Fruit fly (Drosophila melanogaster) whole organism, embryonic: ENCODE measurements around the gene Mkk4.

Experiments used
- Ada2b ChIP-seq: fragments of 200-800 bp; sonication (Bioruptor generic); IDR thresholded peaks from 2 replicates; pipeline ENCODE4 v1.3.6; 2022; ENCODE audit warnings: missing biosample characterization, missing genetic modification characterization
- B-H2 ChIP-seq: fragments of 200-800 bp; sonication (Bioruptor generic); optimal IDR thresholded peaks from 2 replicates; lab custom pipeline; 2018; ENCODE audit warnings: missing biosample characterization, mild to moderate bottlenecking, missing genetic modification characterization
- CG1024 ChIP-seq: fragments of 200-800 bp; sonication (Bioruptor generic); IDR thresholded peaks from 2 replicates; pipeline ENCODE4 v1.3.6; 2022; ENCODE audit warnings: missing biosample characterization, missing genetic modification characterization
- CG10431 ChIP-seq: fragments of 200-800 bp; sonication (Bioruptor generic); optimal IDR thresholded peaks from 3 replicates; lab custom pipeline; 2018; ENCODE audit warnings: missing biosample characterization, mild to moderate bottlenecking, missing genetic modification characterization
- CG11093 ChIP-seq: fragments of 200-800 bp; sonication (Bioruptor generic); IDR thresholded peaks from 3 replicates; pipeline ENCODE4 v1.3.6; 2022; ENCODE audit warnings: missing biosample characterization, missing genetic modification characterization
- CG12104 ChIP-seq: fragments of 200-800 bp; sonication (Bioruptor generic); optimal IDR thresholded peaks from 3 replicates; lab custom pipeline; 2016; ENCODE audit warnings: missing biosample characterization, missing genetic modification characterization
- CG1233 ChIP-seq: fragments of 200-800 bp; sonication (Bioruptor generic); optimal IDR thresholded peaks from 4 replicates; lab custom pipeline; 2018; ENCODE audit warnings: missing biosample characterization, mild to moderate bottlenecking, missing genetic modification characterization
- CG13123 ChIP-seq: fragments of 200-800 bp; sonication (Bioruptor generic); optimal IDR thresholded peaks from 2 replicates; lab custom pipeline; 2016; ENCODE audit warnings: missing biosample characterization, missing genetic modification characterization
- CG13894 ChIP-seq: fragments of 200-800 bp; sonication (Bioruptor generic); optimal IDR thresholded peaks from 3 replicates; lab custom pipeline; 2018; ENCODE audit warnings: missing biosample characterization, mild to moderate bottlenecking, missing genetic modification characterization, moderate library complexity
- CG14441 ChIP-seq: fragments of 200-800 bp; sonication (Bioruptor generic); IDR thresholded peaks from 2 replicates; pipeline ENCODE4 v1.3.6; 2022; ENCODE audit warnings: missing biosample characterization, missing genetic modification characterization
- CG14710 ChIP-seq: fragments of 200-800 bp; sonication (Bioruptor generic); optimal IDR thresholded peaks from 3 replicates; lab custom pipeline; 2019; ENCODE audit warnings: missing biosample characterization, mild to moderate bottlenecking, missing genetic modification characterization, moderate library complexity
- CG15269 ChIP-seq: fragments of 200-800 bp; sonication (Bioruptor generic); optimal IDR thresholded peaks from 2 replicates; lab custom pipeline; 2018; ENCODE audit warnings: missing biosample characterization, mild to moderate bottlenecking, missing genetic modification characterization, moderate library complexity
- CG15479 ChIP-seq: fragments of 200-800 bp; sonication (Bioruptor generic); optimal IDR thresholded peaks from 3 replicates; lab custom pipeline; 2019; ENCODE audit warnings: missing biosample characterization, mild to moderate bottlenecking, missing genetic modification characterization, moderate library complexity
- CG15601 ChIP-seq: fragments of 200-800 bp; sonication (Bioruptor generic); optimal IDR thresholded peaks from 3 replicates; lab custom pipeline; 2019; ENCODE audit warnings: missing biosample characterization, mild to moderate bottlenecking, missing genetic modification characterization, moderate library complexity
- CG17359 ChIP-seq: fragments of 200-800 bp; sonication (Bioruptor generic); optimal IDR thresholded peaks from 3 replicates; lab custom pipeline; 2018; ENCODE audit warnings: missing biosample characterization, mild to moderate bottlenecking, missing genetic modification characterization, moderate library complexity
- CG17802 ChIP-seq: fragments of 200-800 bp; sonication (Bioruptor generic); optimal IDR thresholded peaks from 2 replicates; lab custom pipeline; 2018; ENCODE audit warnings: missing biosample characterization, mild to moderate bottlenecking, missing genetic modification characterization, moderate library complexity
- CG18011 ChIP-seq: fragments of 200-800 bp; sonication (Bioruptor generic); optimal IDR thresholded peaks from 2 replicates; lab custom pipeline; 2017; ENCODE audit warnings: missing biosample characterization, missing genetic modification characterization, mild to moderate bottlenecking, moderate library complexity, missing genotype
- CG18476 ChIP-seq: fragments of 200-800 bp; sonication (Bioruptor generic); optimal IDR thresholded peaks from 2 replicates; lab custom pipeline; 2016; ENCODE audit warnings: missing biosample characterization, mild to moderate bottlenecking, missing genetic modification characterization
- CG2129 ChIP-seq: fragments of 200-800 bp; sonication (Bioruptor generic); IDR thresholded peaks from 2 replicates; pipeline ENCODE4 v1.3.6; 2022; ENCODE audit warnings: missing biosample characterization, missing genetic modification characterization; ENCODE audit not compliant: partially characterized antibody
- CG32772 ChIP-seq: fragments of 200-800 bp; sonication (Bioruptor generic); IDR thresholded peaks from 2 replicates; pipeline ENCODE4 v1.3.6; 2022; ENCODE audit warnings: missing biosample characterization, missing genetic modification characterization
- CG34224 ChIP-seq: fragments of 200-800 bp; sonication (Bioruptor generic); IDR thresholded peaks from 3 replicates; pipeline ENCODE4 v1.3.6; 2022; ENCODE audit warnings: missing biosample characterization, missing genetic modification characterization; ENCODE audit not compliant: partially characterized antibody
- CG4328 ChIP-seq: fragments of 200-800 bp; sonication (Bioruptor generic); optimal IDR thresholded peaks from 3 replicates; lab custom pipeline; 2017; ENCODE audit warnings: missing biosample characterization, missing genetic modification reagents, missing genetic modification characterization
- CG4360 ChIP-seq: fragments of 200-800 bp; sonication (Bioruptor generic); IDR thresholded peaks from 2 replicates; pipeline ENCODE4 v1.3.6; 2022; ENCODE audit warnings: missing biosample characterization, missing genetic modification characterization
- CG4820 ChIP-seq: fragments of 200-800 bp; sonication (Bioruptor generic); optimal IDR thresholded peaks from 3 replicates; lab custom pipeline; 2016; ENCODE audit warnings: missing biosample characterization, missing genetic modification characterization
- CG7271 ChIP-seq: fragments of 200-800 bp; sonication (Bioruptor generic); optimal IDR thresholded peaks from 2 replicates; lab custom pipeline; 2018; ENCODE audit warnings: missing biosample characterization, mild to moderate bottlenecking, missing genetic modification characterization, moderate library complexity
- CG8290 ChIP-seq, 3 experiments: fragments of 200-800 bp; sonication (Bioruptor generic); optimal IDR thresholded peaks; 2 replicates each; lab custom pipeline; 2016 to 2019; ENCODE audit warnings: missing biosample characterization in 3 of 3, missing genetic modification characterization in 3 of 3, mild to moderate bottlenecking in 2 of 3, moderate library complexity in 1 of 3
- Dp ChIP-seq: fragments of 200-800 bp; sonication (Bioruptor generic); optimal IDR thresholded peaks from 2 replicates; lab custom pipeline; 2018; ENCODE audit warnings: missing biosample characterization, mild to moderate bottlenecking, missing genetic modification characterization, moderate library complexity
- ERR ChIP-seq: fragments of 200-800 bp; sonication (Bioruptor generic); optimal IDR thresholded peaks from 2 replicates; lab custom pipeline; 2016; ENCODE audit warnings: missing biosample characterization, missing genetic modification characterization
- Hsf ChIP-seq: fragments of 200-800 bp; sonication (Bioruptor generic); optimal IDR thresholded peaks from 3 replicates; lab custom pipeline; 2016; ENCODE audit warnings: missing biosample characterization, missing genetic modification characterization
- NC2α ChIP-seq: fragments of 200-800 bp; sonication (Bioruptor generic); optimal IDR thresholded peaks from 2 replicates; lab custom pipeline; 2016; ENCODE audit warnings: missing biosample characterization, missing genetic modification characterization
- NfI ChIP-seq: fragments of 200-800 bp; sonication (Bioruptor generic); optimal IDR thresholded peaks from 3 replicates; lab custom pipeline; 2018; ENCODE audit warnings: missing biosample characterization, mild to moderate bottlenecking, missing genetic modification characterization, moderate library complexity
- Oli ChIP-seq: fragments of 200-800 bp; sonication (Bioruptor generic); optimal IDR thresholded peaks from 2 replicates; lab custom pipeline; 2018; ENCODE audit warnings: missing biosample characterization, mild to moderate bottlenecking, missing genetic modification characterization, moderate library complexity
- Opbp ChIP-seq: fragments of 200-800 bp; sonication (Bioruptor generic); IDR thresholded peaks from 3 replicates; pipeline ENCODE4 v1.3.6; 2022; ENCODE audit warnings: missing biosample characterization, missing genetic modification characterization; ENCODE audit not compliant: partially characterized antibody
- Xbp1 ChIP-seq: fragments of 200-800 bp; sonication (Bioruptor generic); optimal IDR thresholded peaks from 3 replicates; lab custom pipeline; 2016; ENCODE audit warnings: missing biosample characterization, mild to moderate bottlenecking, missing genetic modification characterization
- cato ChIP-seq: fragments of 200-800 bp; sonication (Bioruptor generic); optimal IDR thresholded peaks from 2 replicates; lab custom pipeline; 2016; ENCODE audit warnings: missing biosample characterization, missing genetic modification characterization, borderline replicate concordance
- croc ChIP-seq: fragments of 200-800 bp; sonication (Bioruptor generic); conservative IDR thresholded peaks from 3 replicates; pipeline ENCODE4 v1.3.6; 2022; ENCODE audit warnings: missing biosample characterization, missing genetic modification characterization
- crp ChIP-seq, 2 experiments: fragments of 200-800 bp; sonication (Bioruptor generic); optimal IDR thresholded peaks; 2 replicates in 1 of 2; 3 replicates in 1 of 2; lab custom pipeline; 2017; ENCODE audit warnings: missing biosample characterization in 2 of 2, missing genetic modification characterization in 2 of 2, mild to moderate bottlenecking in 1 of 2, moderate library complexity in 1 of 2
- dysf ChIP-seq: fragments of 200-800 bp; sonication (Bioruptor generic); IDR thresholded peaks from 3 replicates; pipeline ENCODE4 v1.3.6; 2022; ENCODE audit warnings: missing biosample characterization, missing genetic modification characterization
- fu2 ChIP-seq: fragments of 200-800 bp; sonication (Bioruptor generic); optimal IDR thresholded peaks from 2 replicates; lab custom pipeline; 2016; ENCODE audit warnings: missing biosample characterization, missing genetic modification characterization
- ind ChIP-seq: fragments of 200-800 bp; sonication (Bioruptor generic); optimal IDR thresholded peaks from 3 replicates; lab custom pipeline; 2016; ENCODE audit warnings: missing biosample characterization, missing genetic modification characterization
- lab ChIP-seq: fragments of 200-800 bp; sonication (Bioruptor generic); optimal IDR thresholded peaks from 3 replicates; lab custom pipeline; 2017; ENCODE audit warnings: missing biosample characterization, missing genetic modification characterization, mild to moderate bottlenecking, moderate library complexity, missing genetic modification reagents
- peb ChIP-seq: fragments of 200-800 bp; sonication (Bioruptor generic); IDR thresholded peaks from 2 replicates; pipeline ENCODE4 v1.3.6; 2022; ENCODE audit warnings: missing biosample characterization, missing genetic modification characterization
- shn ChIP-seq: fragments of 200-800 bp; sonication (Bioruptor generic); optimal IDR thresholded peaks from 3 replicates; lab custom pipeline; 2016; ENCODE audit warnings: missing biosample characterization, missing genetic modification characterization
- sisA ChIP-seq: fragments of 200-800 bp; sonication (Bioruptor generic); IDR thresholded peaks from 2 replicates; pipeline ENCODE4 v1.3.6; 2022; ENCODE audit warnings: missing biosample characterization, missing genetic modification characterization
- tgo ChIP-seq: fragments of 200-800 bp; sonication (Bioruptor generic); IDR thresholded peaks from 3 replicates; pipeline ENCODE4 v1.3.6; 2022; ENCODE audit warnings: missing biosample characterization, missing genetic modification characterization
- toy ChIP-seq: fragments of 200-800 bp; sonication (Bioruptor generic); IDR thresholded peaks from 2 replicates; pipeline ENCODE4 v1.3.6; 2022; ENCODE audit warnings: missing biosample characterization, missing genetic modification characterization
- twi ChIP-seq: fragments of 200-800 bp; optimal IDR thresholded peaks from 2 replicates; lab custom pipeline; 2019; ENCODE audit warnings: missing biosample characterization, mild to moderate bottlenecking, missing genetic modification characterization, moderate library complexity
- wor ChIP-seq: fragments of 200-800 bp; sonication (Bioruptor generic); IDR thresholded peaks from 2 replicates; pipeline ENCODE4 v1.3.6; 2022; ENCODE audit warnings: missing biosample characterization, missing genetic modification characterization

The Mkk4 gene

DNA sequence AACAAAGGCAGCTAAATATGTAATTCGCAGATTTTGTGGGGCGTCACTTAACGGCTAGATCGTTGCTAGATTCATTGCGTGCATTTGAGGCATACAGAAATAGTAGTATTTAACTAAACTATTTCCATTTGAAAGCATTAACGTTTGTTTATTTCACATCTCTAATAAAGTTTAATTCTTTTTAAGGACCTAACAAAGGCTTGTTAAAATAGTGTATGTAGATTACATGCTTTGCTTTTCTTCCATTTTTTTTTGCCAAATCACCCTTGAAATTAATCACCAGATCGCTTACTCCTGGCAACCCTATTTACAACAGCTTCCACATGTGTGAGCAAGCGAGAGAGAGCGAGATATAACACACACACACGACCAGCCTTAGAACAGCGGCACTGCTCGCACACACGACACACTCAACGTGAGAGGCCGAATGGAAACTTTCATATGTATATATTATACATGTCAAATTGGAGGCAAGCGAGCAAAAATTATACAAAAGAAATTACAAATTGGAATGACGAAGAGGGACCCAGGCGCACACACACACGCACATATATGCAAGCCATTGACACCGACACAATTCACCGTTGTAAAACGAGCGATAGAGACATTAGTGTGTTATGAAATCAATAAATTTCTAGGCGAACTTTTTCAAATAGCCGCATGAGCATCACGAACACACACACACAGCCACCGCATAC, 8.8 kb upstream of the Mkk4 start (continued):
- TF ChIP-seq CG14710 (tag; lab: Kevin White, UChicago) (peak; percentile 15), CG17359 (tag; lab: Kevin White, UChicago) (peak; percentile 52), twi (tag; lab: Kevin White, UChicago) (peak; percentile 73), CG13123 (GFP tag; lab: Kevin White, UChicago) (no peak), tgo (GFP tag; lab: Robert Waterston, UW) (peak; percentile 53), NC2α (GFP tag; lab: Kevin White, UChicago) (no peak), CG10431 (GFP tag; lab: Kevin White, UChicago) (peak; percentile 66), CG15601 (tag; lab: Kevin White, UChicago) (peak; percentile 59), CG14441 (GFP tag; lab: Robert Waterston, UW) (peak; percentile 65), CG4820 (no peak), Oli (tag; lab: Kevin White, UChicago) (peak; percentile 50), CG8290 (GFP tag; optimal IDR thresholded peaks at IDR 0.05; lab: Kevin White, UChicago) (peak; percentile 37), CG8290 (tag; optimal IDR thresholded peaks at IDR 0.05; lab: Kevin White, UChicago) (peak in 1 of 2 experiments; percentile 86), CG4360 (GFP tag; lab: Robert Waterston, UW) (0 out of 2 replicates have a peak, but pooled peaks have one; percentile 12), CG1233 (GFP tag; lab: Kevin White, UChicago) (peak; percentile 53), CG32772 (peak; percentile 50; the same call in 1 of the 2 replicates), croc (GFP tag; lab: Robert Waterston, UW) (no peak), cato (GFP tag; lab: Kevin White, UChicago) (no peak), toy (GFP tag; lab: Robert Waterston, UW) (0 out of 2 replicates have a peak, but pooled peaks have one; percentile 22), CG15269 (tag; lab: Kevin White, UChicago) (peak; percentile 72), wor (no peak), sisA (GFP tag; lab: Robert Waterston, UW) (peak; percentile 40), dysf (GFP tag; lab: Robert Waterston, UW) (peak; percentile 63), CG11093 (no peak), Xbp1 (peak; percentile 56), B-H2 (GFP tag; lab: Kevin White, UChicago) (peak; percentile 68), crp (GFP tag; optimal IDR thresholded peaks at IDR 0.05; lab: Kevin White, UChicago) (peak in 1 of 2 experiments; percentile 8), CG34224 (GFP tag; lab: Robert Waterston, UW) (no peak), shn (GFP tag; lab: Kevin White, UChicago) (peak; percentile 39), CG17802 (no peak), Hsf (peak; percentile 61), CG15479 (GFP tag; lab: Kevin White, UChicago) (no peak), NfI (GFP tag; lab: Kevin White, UChicago) (peak; percentile 63), CG4328 (GFP tag; lab: Kevin White, UChicago) (peak; percentile 47), lab (GFP tag; lab: Kevin White, UChicago) (peak; percentile 78), Dp (GFP tag; lab: Kevin White, UChicago) (no peak), CG2129 (GFP tag; lab: Robert Waterston, UW) (no peak), CG18011 (GFP tag; lab: Kevin White, UChicago) (no peak), peb (GFP tag; lab: Robert Waterston, UW) (no peak), CG18476 (GFP tag; lab: Kevin White, UChicago) (peak; percentile 13), Ada2b (peak; percentile 46; the same call in 1 of the 2 replicates), CG7271 (no peak), CG13894 (tag; lab: Kevin White, UChicago) (peak; percentile 71), ERR (GFP tag; lab: Kevin White, UChicago) (peak; percentile 19), Opbp (0 out of 3 replicates have a peak, but pooled peaks have one; percentile 27), CG12104 (peak; percentile 66), ind (GFP tag; lab: Kevin White, UChicago) (peak; percentile 23), CG1024 (GFP tag; lab: Robert Waterston, UW) (no peak), fu2 (GFP tag; lab: Kevin White, UChicago) (peak; percentile 29)
